Worm (Caenorhabditis elegans) whole organism, L1 larva: ENCODE results near the gene ddr-2.

Experiments used
- C16A3.4 ChIP-seq: fragments of 150-350 bp; optimal IDR thresholded peaks from 2 replicates; lab custom pipeline; 2014; ENCODE audit warnings: missing biosample characterization, missing genetic modification characterization
- C34B4.2 ChIP-seq: sonication (generic microtip); optimal IDR thresholded peaks from 2 replicates; lab custom pipeline; 2017; ENCODE audit warnings: mild to moderate bottlenecking, missing genetic modification characterization, missing compliant biosample characterization
- F16B12.6 ChIP-seq: fragments of 150-350 bp; optimal IDR thresholded peaks from 2 replicates; lab custom pipeline; 2014; ENCODE audit warnings: missing biosample characterization, missing genetic modification characterization
- alr-1 ChIP-seq: fragments of 200-800 bp; sonication (Bioruptor generic); optimal IDR thresholded peaks from 2 replicates; lab custom pipeline; 2018; ENCODE audit warnings: borderline replicate concordance, mild to moderate bottlenecking, missing genetic modification characterization, missing compliant biosample characterization
- ama-1 ChIP-seq: fragments of 150-350 bp; optimal IDR thresholded peaks from 2 replicates; lab custom pipeline; 2014
- ceh-90 ChIP-seq: sonication (generic microtip); optimal IDR thresholded peaks from 2 replicates; lab custom pipeline; 2016; ENCODE audit warnings: missing genetic modification characterization, missing compliant biosample characterization
- ces-1 ChIP-seq: fragments of 150-350 bp; optimal IDR thresholded peaks from 2 replicates; lab custom pipeline; 2014; ENCODE audit warnings: missing biosample characterization, missing genetic modification reagents, missing genetic modification characterization
- dsc-1 ChIP-seq: sonication (generic microtip); optimal IDR thresholded peaks from 2 replicates; lab custom pipeline; 2016; ENCODE audit warnings: mild to moderate bottlenecking, missing genetic modification characterization, missing compliant biosample characterization
- efl-1 ChIP-seq, 4 experiments: fragments of 150-350 bp; optimal IDR thresholded peaks in 3 of 4; peaks in 1 of 4; 1 replicate in 1 of 4; 2 replicates in 3 of 4; lab custom pipeline; 2014; ENCODE audit warnings: missing biosample characterization in 2 of 4, missing genetic modification characterization in 2 of 4, missing genetic modification reagents in 2 of 4
- efl-3 ChIP-seq: fragments of 200-800 bp; sonication (Bioruptor generic); optimal IDR thresholded peaks from 2 replicates; lab custom pipeline; 2018; ENCODE audit warnings: mild to moderate bottlenecking, missing genetic modification characterization, missing compliant biosample characterization
- egl-27 ChIP-seq, 2 experiments: fragments of 150-350 bp in 1 of 2; sonication (generic microtip); optimal IDR thresholded peaks; 3 replicates each; lab custom pipeline; 2017 to 2018; ENCODE audit warnings: missing biosample characterization in 2 of 2, missing genetic modification characterization in 2 of 2, missing genetic modification reagents in 2 of 2
- elt-2 ChIP-seq: sonication (generic microtip); optimal IDR thresholded peaks from 2 replicates; lab custom pipeline; 2016; ENCODE audit warnings: missing genetic modification characterization, mild to moderate bottlenecking, inconsistent platforms, missing compliant biosample characterization, missing genetic modification reagents
- elt-3 ChIP-seq, 6 experiments: fragments of 150-350 bp in 1 of 6; sonication (generic microtip); optimal IDR thresholded peaks; 2 replicates each; lab custom pipeline; 2017 to 2018; ENCODE audit warnings: missing biosample characterization in 6 of 6, missing genetic modification characterization in 6 of 6, inconsistent platforms in 1 of 6
- fkh-4 ChIP-seq: sonication (generic microtip); optimal IDR thresholded peaks from 2 replicates; lab custom pipeline; 2016; ENCODE audit warnings: missing compliant biosample characterization, missing genetic modification characterization, borderline replicate concordance
- hlh-4 ChIP-seq: sonication (generic microtip); optimal IDR thresholded peaks from 2 replicates; lab custom pipeline; 2016; ENCODE audit warnings: mild to moderate bottlenecking, missing genetic modification characterization, missing compliant biosample characterization
- irx-1 ChIP-seq: sonication (generic microtip); optimal IDR thresholded peaks from 2 replicates; lab custom pipeline; 2016; ENCODE audit warnings: missing genetic modification characterization, missing compliant biosample characterization
- lin-35 ChIP-seq, 2 experiments: fragments of 150-350 bp; optimal IDR thresholded peaks; 2 replicates each; lab custom pipeline; 2014; ENCODE audit warnings: missing biosample characterization in 2 of 2, missing genetic modification characterization in 2 of 2, missing genetic modification reagents in 2 of 2
- lsy-2 ChIP-seq, 2 experiments: fragments of 150-350 bp; optimal IDR thresholded peaks; 2 replicates each; lab custom pipeline; 2014; ENCODE audit warnings: missing biosample characterization in 2 of 2, missing genetic modification characterization in 2 of 2
- mdl-1 ChIP-seq, 2 experiments: fragments of 150-350 bp; optimal IDR thresholded peaks; 2 replicates each; lab custom pipeline; 2014 to 2017; ENCODE audit warnings: missing biosample characterization in 2 of 2, missing genetic modification characterization in 2 of 2, inconsistent platforms in 1 of 2
- nhr-11 ChIP-seq: fragments of 150-350 bp; optimal IDR thresholded peaks from 2 replicates; lab custom pipeline; 2014; ENCODE audit warnings: missing biosample characterization, missing genetic modification characterization
- nhr-237 ChIP-seq: fragments of 150-350 bp; optimal IDR thresholded peaks from 2 replicates; lab custom pipeline; 2014; ENCODE audit warnings: missing biosample characterization, missing genetic modification characterization
- nhr-28 ChIP-seq: fragments of 150-350 bp; optimal IDR thresholded peaks from 2 replicates; lab custom pipeline; 2014; ENCODE audit warnings: missing biosample characterization, missing genetic modification characterization
- nhr-85 ChIP-seq: sonication (generic microtip); peaks from one replicate; lab custom pipeline; 2016; ENCODE audit warnings: missing genetic modification characterization, inconsistent platforms, missing compliant biosample characterization
- pag-3 ChIP-seq: sonication (generic microtip); optimal IDR thresholded peaks from 2 replicates; lab custom pipeline; 2017; ENCODE audit warnings: missing genetic modification characterization, mild to moderate bottlenecking, missing compliant biosample characterization, antibody characterized with exemption, borderline replicate concordance; ENCODE audit not compliant: insufficient read depth
- pax-3 ChIP-seq: fragments of 200-800 bp; sonication (Bioruptor generic); optimal IDR thresholded peaks from 2 replicates; lab custom pipeline; 2018; ENCODE audit warnings: mild to moderate bottlenecking, missing genetic modification characterization, moderate library complexity, missing compliant biosample characterization
- rnt-1 ChIP-seq: sonication (generic microtip); optimal IDR thresholded peaks from 2 replicates; lab custom pipeline; 2016; ENCODE audit warnings: mild to moderate bottlenecking, missing genetic modification characterization, moderate library complexity, missing compliant biosample characterization
- sox-4 ChIP-seq: sonication (generic microtip); optimal IDR thresholded peaks from 2 replicates; lab custom pipeline; 2016; ENCODE audit warnings: missing genetic modification characterization, missing compliant biosample characterization
- sup-37 ChIP-seq: fragments of 200-800 bp; sonication (Bioruptor generic); optimal IDR thresholded peaks from 2 replicates; lab custom pipeline; 2018; ENCODE audit warnings: mild to moderate bottlenecking, missing genetic modification characterization, missing compliant biosample characterization
- unc-62 ChIP-seq: fragments of 150-350 bp; optimal IDR thresholded peaks from 2 replicates; lab custom pipeline; 2014; ENCODE audit warnings: missing biosample characterization, missing genetic modification reagents, missing genetic modification characterization
- unc-86 ChIP-seq: sonication (generic microtip); optimal IDR thresholded peaks from 2 replicates; lab custom pipeline; 2016; ENCODE audit warnings: missing genetic modification characterization, missing compliant biosample characterization
- vab-15 ChIP-seq: sonication (generic microtip); optimal IDR thresholded peaks from 2 replicates; lab custom pipeline; 2017; ENCODE audit warnings: missing genotype, mild to moderate bottlenecking, missing genetic modification characterization, missing compliant biosample characterization

The ddr-2 gene

ce11 chrX:3300582-3300981, 14.5 kb upstream of the ddr-2 start:
- TF ChIP-seq egl-27 (tag; optimal IDR thresholded peaks at IDR 0.05; lab: Kevin White, UChicago): no peak
- TF ChIP-seq rnt-1: no peak
- no peak for TF ChIP-seq pax-3 (tag; lab: Kevin White, UChicago)
- no peak for TF ChIP-seq C34B4.2 (tag; lab: Kevin White, UChicago)
- no peak for TF ChIP-seq efl-3 (GFP tag; lab: Kevin White, UChicago)
- no peak for TF ChIP-seq ces-1 (GFP tag; lab: Kevin White, UChicago)
- no peak for TF ChIP-seq hlh-4 (tag; lab: Kevin White, UChicago)
- TF ChIP-seq nhr-28 (tag; lab: Kevin White, UChicago): no peak
- no peak for TF ChIP-seq nhr-237 (tag; lab: Kevin White, UChicago)
- no peak for TF ChIP-seq elt-3 (tag; optimal IDR thresholded peaks at IDR 0.05; lab: Kevin White, UChicago)
- no peak for TF ChIP-seq unc-62 (GFP tag; lab: Kevin White, UChicago)
- TF ChIP-seq F16B12.6 (tag; lab: Kevin White, UChicago): no peak
- TF ChIP-seq sup-37: no peak

DNA sequence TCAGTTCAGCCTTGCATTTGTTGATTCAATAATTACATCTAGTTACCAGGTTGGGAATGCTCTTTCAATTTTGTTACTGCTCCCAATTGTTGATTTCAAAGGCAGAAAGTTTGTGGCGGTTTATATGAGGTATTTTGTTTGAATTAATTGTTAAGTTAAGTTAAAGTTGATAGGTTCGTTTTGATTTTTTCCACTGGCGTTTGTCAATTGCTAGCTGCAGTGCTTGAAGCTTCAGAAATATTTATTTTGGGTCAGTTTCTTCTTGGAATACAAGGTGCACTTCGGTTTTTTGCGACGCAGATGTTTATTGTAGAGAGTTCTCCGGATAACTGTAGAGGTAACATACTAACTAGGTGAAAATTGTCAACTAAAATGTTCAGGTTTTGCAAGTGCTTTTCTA, 13.3 kb upstream of the ddr-2 start, which contains the start of gene F11D5.5:
TSS of gene F11D5.5 (plus strand) at position 301 of the 400 bp plus-strand sequence.
- TF ChIP-seq vab-15 (no peak), C16A3.4 (tag; lab: Kevin White, UChicago) (no peak), ama-1 (no peak), nhr-237 (tag; lab: Kevin White, UChicago) (no peak), fkh-4 (no peak), unc-62 (GFP tag; lab: Kevin White, UChicago) (no peak), elt-2 (tag; lab: Kevin White, UChicago) (no peak), lin-35 (GFP tag; optimal IDR thresholded peaks at IDR 0.05; lab: Kevin White, UChicago) (no peak), nhr-11 (tag; lab: Kevin White, UChicago) (no peak), F16B12.6 (tag; lab: Kevin White, UChicago) (no peak), ceh-90 (tag; lab: Kevin White, UChicago) (no peak), unc-86 (tag; lab: Kevin White, UChicago) (no peak)
- TF ChIP-seq, all 84 proteins: peak for 0

- TF ChIP-seq alr-1 (tag; lab: Kevin White, UChicago): no peak
- TF ChIP-seq lsy-2 (tag; optimal IDR thresholded peaks at IDR 0.05; lab: Kevin White, UChicago): no peak
- no peak for TF ChIP-seq dsc-1 (tag; lab: Kevin White, UChicago)
- TF ChIP-seq mdl-1 (tag; optimal IDR thresholded peaks at IDR 0.05; lab: Kevin White, UChicago): no peak
- TF ChIP-seq F16B12.6 (tag; lab: Kevin White, UChicago): no peak
Measured at ce11 chrX:3304068-3304467, 11.0 kb upstream of the ddr-2 start, which contains the start of gene F11D5.7. Gene F11D5.7 (plus strand): TSS chrX:3304368.

ce11 chrX:3306594-3307296, 8.4 kb upstream of the ddr-2 start:
- TF ChIP-seq ama-1 (no peak), elt-2 (tag; lab: Kevin White, UChicago) (peak; percentile 18), nhr-85 (peak; percentile 1)

DNA sequence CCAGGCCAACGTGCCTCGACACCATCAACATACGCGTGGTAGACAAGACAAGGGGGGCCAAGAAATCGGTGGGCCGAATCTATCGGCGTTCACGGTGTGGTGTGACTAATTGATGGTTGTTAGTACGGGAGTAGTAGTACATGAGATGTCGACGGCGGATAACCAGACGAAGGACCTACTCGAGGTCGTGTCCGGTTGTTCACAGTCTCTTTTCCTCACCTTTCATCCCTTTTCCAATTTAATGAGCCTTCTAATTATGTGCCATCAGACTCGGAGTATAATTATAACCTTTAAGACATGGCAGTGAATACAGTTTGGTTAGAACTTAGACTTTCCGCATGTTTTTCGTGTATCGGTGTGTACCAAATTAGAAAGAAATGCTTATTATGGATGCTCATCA, 4.4 kb upstream of the ddr-2 start:
- TF ChIP-seq pax-3 (tag; lab: Kevin White, UChicago): no peak
- TF ChIP-seq efl-1 (optimal IDR thresholded peaks at IDR 0.05; lab: Kevin White, UChicago): no peak
- no peak for TF ChIP-seq efl-1 (GFP tag; optimal IDR thresholded peaks at IDR 0.05 in 1 of 2; lab: Kevin White, UChicago)
- TF ChIP-seq sox-4 (tag; lab: Kevin White, UChicago): no peak
- TF ChIP-seq irx-1: no peak
- TF ChIP-seq F16B12.6 (tag; lab: Kevin White, UChicago): no peak
- TF ChIP-seq rnt-1: no peak
- no peak for TF ChIP-seq pag-3 (tag; lab: Kevin White, UChicago)
- TF ChIP-seq ama-1: no peak
- no peak for TF ChIP-seq unc-62 (GFP tag; lab: Kevin White, UChicago)
- no peak for TF ChIP-seq vab-15
